Fruit fly (Drosophila melanogaster) whole organism, embryonic: ENCODE results near the gene CG1847.

Source experiments
- CG10209 ChIP-seq: fragments of 200-800 bp; sonication (Bioruptor generic); optimal IDR thresholded peaks from 3 replicates; lab custom pipeline; 2017; ENCODE audit warnings: missing biosample characterization, mild to moderate bottlenecking, missing genetic modification characterization, missing genetic modification reagents
- CG10274 ChIP-seq: fragments of 200-800 bp; sonication (Bioruptor generic); optimal IDR thresholded peaks from 3 replicates; lab custom pipeline; 2017; ENCODE audit warnings: missing biosample characterization, mild to moderate bottlenecking, missing genetic modification characterization
- CG11456 ChIP-seq: fragments of 200-800 bp; sonication (Bioruptor generic); IDR thresholded peaks from 3 replicates; pipeline ENCODE4 v1.3.6; 2022; ENCODE audit warnings: missing biosample characterization, missing genetic modification characterization
- CG12071 ChIP-seq: fragments of 200-800 bp; sonication (Bioruptor generic); optimal IDR thresholded peaks from 3 replicates; lab custom pipeline; 2018; ENCODE audit warnings: missing biosample characterization, mild to moderate bottlenecking, missing genetic modification characterization
- CG12391 ChIP-seq: fragments of 200-800 bp; sonication (Bioruptor generic); optimal IDR thresholded peaks from 3 replicates; lab custom pipeline; 2018; ENCODE audit warnings: missing biosample characterization, mild to moderate bottlenecking, missing genetic modification characterization, moderate library complexity
- CG14050 ChIP-seq: fragments of 200-800 bp; sonication (Bioruptor generic); IDR thresholded peaks from 3 replicates; pipeline ENCODE4 v1.3.6; 2022; ENCODE audit warnings: missing biosample characterization, missing genetic modification characterization
- CG15514 ChIP-seq: fragments of 200-800 bp; sonication (Bioruptor generic); optimal IDR thresholded peaks from 3 replicates; lab custom pipeline; 2017; ENCODE audit warnings: missing biosample characterization, missing genetic modification characterization, mild to moderate bottlenecking, moderate library complexity, missing genetic modification reagents
- CG1603 ChIP-seq: fragments of 200-800 bp; sonication (Bioruptor generic); optimal IDR thresholded peaks from 2 replicates; lab custom pipeline; 2019; ENCODE audit warnings: missing biosample characterization, mild to moderate bottlenecking, missing genetic modification characterization, moderate library complexity
- CG17361 ChIP-seq: fragments of 200-800 bp; sonication (Bioruptor generic); IDR thresholded peaks from 3 replicates; pipeline ENCODE4 v1.3.6; 2022; ENCODE audit warnings: missing biosample characterization, missing genetic modification characterization
- CG18619 ChIP-seq: fragments of 200-800 bp; sonication (Bioruptor generic); optimal IDR thresholded peaks from 3 replicates; lab custom pipeline; 2017; ENCODE audit warnings: missing biosample characterization, mild to moderate bottlenecking, missing genetic modification characterization
- CG3065 ChIP-seq: fragments of 200-800 bp; sonication (Bioruptor generic); optimal IDR thresholded peaks from 2 replicates; lab custom pipeline; 2016; ENCODE audit warnings: missing biosample characterization, missing genetic modification characterization
- CG3163 ChIP-seq: fragments of 200-800 bp; sonication (Bioruptor generic); optimal IDR thresholded peaks from 3 replicates; lab custom pipeline; 2016; ENCODE audit warnings: missing biosample characterization, missing genetic modification characterization
- CG3281 ChIP-seq: fragments of 200-800 bp; sonication (Bioruptor generic); optimal IDR thresholded peaks from 3 replicates; lab custom pipeline; 2017; ENCODE audit warnings: missing biosample characterization, mild to moderate bottlenecking, missing genetic modification characterization
- CG3726 ChIP-seq: fragments of 200-800 bp; sonication (Bioruptor generic); IDR thresholded peaks from 3 replicates; pipeline ENCODE4, ENCODE4 v1.3.6; 2022; ENCODE audit warnings: missing biosample characterization, missing genetic modification characterization
- CG3838 ChIP-seq: fragments of 200-800 bp; sonication (Bioruptor generic); optimal IDR thresholded peaks from 3 replicates; lab custom pipeline; 2016; ENCODE audit warnings: missing biosample characterization, missing genetic modification characterization
- CG3847 ChIP-seq: fragments of 200-800 bp; sonication (Bioruptor generic); IDR thresholded peaks from 2 replicates; pipeline ENCODE4 v1.3.6; 2022; ENCODE audit warnings: missing biosample characterization, missing genetic modification characterization
- CG3995 ChIP-seq: fragments of 200-800 bp; sonication (Bioruptor generic); optimal IDR thresholded peaks from 3 replicates; lab custom pipeline; 2016; ENCODE audit warnings: missing biosample characterization, missing genetic modification characterization
- CG5180 ChIP-seq: fragments of 200-800 bp; sonication (Bioruptor generic); optimal IDR thresholded peaks from 3 replicates; lab custom pipeline; 2017; ENCODE audit warnings: missing biosample characterization, missing genetic modification characterization, mild to moderate bottlenecking, moderate library complexity, missing genetic modification reagents
- CG6654 ChIP-seq: fragments of 200-800 bp; sonication (Bioruptor generic); optimal IDR thresholded peaks from 2 replicates; lab custom pipeline; 2017; ENCODE audit warnings: missing biosample characterization, mild to moderate bottlenecking, missing genetic modification characterization
- CG7271 ChIP-seq: fragments of 200-800 bp; sonication (Bioruptor generic); optimal IDR thresholded peaks from 2 replicates; lab custom pipeline; 2018; ENCODE audit warnings: missing biosample characterization, mild to moderate bottlenecking, missing genetic modification characterization, moderate library complexity
- CG7987 ChIP-seq: fragments of 200-800 bp; sonication (Bioruptor generic); optimal IDR thresholded peaks from 2 replicates; lab custom pipeline; 2018; ENCODE audit warnings: missing biosample characterization, mild to moderate bottlenecking, missing genetic modification characterization, moderate library complexity
- CG8359 ChIP-seq: fragments of 200-800 bp; sonication (Bioruptor generic); optimal IDR thresholded peaks from 2 replicates; lab custom pipeline; 2017; ENCODE audit warnings: missing biosample characterization, mild to moderate bottlenecking, missing genetic modification characterization, borderline replicate concordance
- CG9797 ChIP-seq: fragments of 200-800 bp; sonication (Bioruptor generic); optimal IDR thresholded peaks from 3 replicates; lab custom pipeline; 2018; ENCODE audit warnings: missing biosample characterization, mild to moderate bottlenecking, missing genetic modification characterization
- Dfd ChIP-seq, 2 experiments: fragments of >200 bp; optimal IDR thresholded peaks; 2 replicates each; lab custom pipeline; 2017; ENCODE audit warnings: missing biosample characterization in 2 of 2, missing genetic modification characterization in 2 of 2
- Ets97D ChIP-seq: fragments of 200-800 bp; sonication (Bioruptor generic); optimal IDR thresholded peaks from 3 replicates; lab custom pipeline; 2016; ENCODE audit warnings: missing biosample characterization, missing genetic modification characterization
- GATAe ChIP-seq: fragments of 200-800 bp; sonication (Bioruptor generic); conservative IDR thresholded peaks from 2 replicates; pipeline ENCODE4 v1.3.6; 2022; ENCODE audit warnings: missing biosample characterization, missing genetic modification characterization
- HLH4C ChIP-seq: fragments of 200-800 bp; sonication (Bioruptor generic); IDR thresholded peaks from 3 replicates; pipeline ENCODE4 v1.3.6; 2022; ENCODE audit warnings: missing biosample characterization, missing genetic modification characterization; ENCODE audit not compliant: partially characterized antibody
- HLH54F ChIP-seq: fragments of 200-800 bp; sonication (Bioruptor generic); optimal IDR thresholded peaks from 3 replicates; lab custom pipeline; 2016; ENCODE audit warnings: missing biosample characterization, missing genetic modification characterization
- HmgZ ChIP-seq: fragments of 200-800 bp; sonication (Bioruptor generic); optimal IDR thresholded peaks from 2 replicates; lab custom pipeline; 2018; ENCODE audit warnings: missing biosample characterization, mild to moderate bottlenecking, missing genetic modification characterization
- Hr39 ChIP-seq: fragments of >200 bp; optimal IDR thresholded peaks from 2 replicates; lab custom pipeline; 2017
- Hr51 ChIP-seq, 2 experiments: fragments of 200-800 bp; sonication (Bioruptor generic); optimal IDR thresholded peaks; 2 replicates in 1 of 2; 3 replicates in 1 of 2; lab custom pipeline; 2016 to 2018; ENCODE audit warnings: missing biosample characterization in 2 of 2, missing genetic modification characterization in 2 of 2, mild to moderate bottlenecking in 1 of 2, moderate library complexity in 1 of 2
- TFAM ChIP-seq: fragments of 200-800 bp; sonication (Bioruptor generic); optimal IDR thresholded peaks from 2 replicates; lab custom pipeline; 2017; ENCODE audit warnings: missing biosample characterization, missing genetic modification characterization, inconsistent platforms
- Usf ChIP-seq: fragments of 200-800 bp; sonication (Bioruptor generic); optimal IDR thresholded peaks from 2 replicates; lab custom pipeline; 2017; ENCODE audit warnings: missing genotype, missing biosample characterization, missing genetic modification characterization
- ab ChIP-seq: fragments of 200-800 bp; sonication (Bioruptor generic); optimal IDR thresholded peaks from 2 replicates; lab custom pipeline; 2016; ENCODE audit warnings: missing biosample characterization, missing genetic modification characterization
- abd-A ChIP-seq: fragments of 200-800 bp; sonication (Bioruptor generic); optimal IDR thresholded peaks from 3 replicates; lab custom pipeline; 2019; ENCODE audit warnings: missing biosample characterization, mild to moderate bottlenecking, missing genetic modification characterization, moderate library complexity
- ap ChIP-seq: fragments of 200-800 bp; sonication (Bioruptor generic); IDR thresholded peaks from 2 replicates; pipeline ENCODE4 v1.3.6; 2022; ENCODE audit warnings: missing biosample characterization, missing genetic modification characterization
- ash1 ChIP-seq: fragments of 200-800 bp; sonication (Bioruptor generic); optimal IDR thresholded peaks from 2 replicates; lab custom pipeline; 2018; ENCODE audit warnings: missing biosample characterization, mild to moderate bottlenecking, missing genetic modification characterization
- ato ChIP-seq: fragments of 200-800 bp; sonication (Bioruptor generic); IDR thresholded peaks from 2 replicates; pipeline ENCODE4 v1.3.6; 2022; ENCODE audit warnings: missing biosample characterization, missing genetic modification characterization; ENCODE audit not compliant: partially characterized antibody
- az2 ChIP-seq: fragments of 200-800 bp; sonication (Bioruptor generic); optimal IDR thresholded peaks from 3 replicates; lab custom pipeline; 2016; ENCODE audit warnings: missing biosample characterization, missing genetic modification characterization
- caup ChIP-seq: fragments of 200-800 bp; sonication (Bioruptor generic); optimal IDR thresholded peaks from 3 replicates; lab custom pipeline; 2017; ENCODE audit warnings: missing biosample characterization, mild to moderate bottlenecking, missing genetic modification characterization, moderate library complexity; ENCODE audit not compliant: severe bottlenecking
- cg ChIP-seq: fragments of 200-800 bp; sonication (Bioruptor generic); optimal IDR thresholded peaks from 3 replicates; lab custom pipeline; 2019; ENCODE audit warnings: missing biosample characterization, mild to moderate bottlenecking, missing genetic modification characterization, moderate library complexity
- chm ChIP-seq: fragments of 200-800 bp; sonication (Bioruptor generic); IDR thresholded peaks from 2 replicates; pipeline ENCODE4 v1.3.6; 2022; ENCODE audit warnings: missing biosample characterization, missing genetic modification characterization
- crc ChIP-seq: fragments of 200-800 bp; sonication (Bioruptor generic); optimal IDR thresholded peaks from 2 replicates; lab custom pipeline; 2016; ENCODE audit warnings: missing biosample characterization, missing genetic modification characterization
- jing ChIP-seq: fragments of 200-800 bp; sonication (Bioruptor generic); optimal IDR thresholded peaks from 2 replicates; lab custom pipeline; 2018; ENCODE audit warnings: missing biosample characterization, mild to moderate bottlenecking, missing genetic modification characterization
- mld ChIP-seq: fragments of 200-800 bp; sonication (Bioruptor generic); IDR thresholded peaks from 3 replicates; pipeline ENCODE4 v1.3.6; 2022; ENCODE audit warnings: missing biosample characterization, missing genetic modification characterization; ENCODE audit not compliant: partially characterized antibody
- pzg ChIP-seq: fragments of 200-800 bp; sonication (Bioruptor generic); optimal IDR thresholded peaks from 3 replicates; lab custom pipeline; 2018; ENCODE audit warnings: missing biosample characterization, mild to moderate bottlenecking, missing genetic modification characterization, moderate library complexity
- sr ChIP-seq: fragments of 200-800 bp; sonication (Bioruptor generic); IDR thresholded peaks from 3 replicates; pipeline ENCODE4 v1.3.6; 2022; ENCODE audit warnings: missing biosample characterization, missing genetic modification characterization
- stc ChIP-seq: fragments of 200-800 bp; sonication (Bioruptor generic); IDR thresholded peaks from 2 replicates; pipeline ENCODE4 v1.3.6; 2022; ENCODE audit warnings: missing biosample characterization, missing genetic modification characterization
- vfl ChIP-seq: fragments of 200-800 bp; sonication (Bioruptor generic); optimal IDR thresholded peaks from 2 replicates; lab custom pipeline; 2016; ENCODE audit warnings: missing biosample characterization, missing genetic modification characterization
- zf30C ChIP-seq: fragments of 200-800 bp; sonication (Bioruptor generic); optimal IDR thresholded peaks from 3 replicates; lab custom pipeline; 2018; ENCODE audit warnings: missing biosample characterization, mild to moderate bottlenecking, missing genetic modification characterization
- zfh2 ChIP-seq: fragments of 200-800 bp; sonication (Bioruptor generic); optimal IDR thresholded peaks from 2 replicates; lab custom pipeline; 2016; ENCODE audit warnings: missing biosample characterization, missing genetic modification characterization

The CG1847 gene

dm6 chrX:11886976-11887375, 18.0 kb downstream of the CG1847 start, which contains the start of the genes CG10353 and SelG (continued):
- peak in 1 of 2 experiments; percentile 57 for TF ChIP-seq Hr51 (GFP tag; optimal IDR thresholded peaks at IDR 0.05; lab: Kevin White, UChicago)
- peak; percentile 49; the same call in 1 of the 2 replicates for TF ChIP-seq chm
- no peak for TF ChIP-seq CG10274 (GFP tag; lab: Kevin White, UChicago)
- peak; percentile 93 for TF ChIP-seq pzg (GFP tag; lab: Kevin White, UChicago)
- no peak for TF ChIP-seq az2 (GFP tag; lab: Kevin White, UChicago)
- TF ChIP-seq CG1603 (tag; lab: Kevin White, UChicago), result peak; percentile 80
- peak; percentile 10 for TF ChIP-seq ash1
- TF ChIP-seq stc, result no peak
- peak; percentile 29 for TF ChIP-seq CG9797 (GFP tag; lab: Kevin White, UChicago)
- TF ChIP-seq zf30C (GFP tag; lab: Kevin White, UChicago), result no peak
- peak; percentile 77 for TF ChIP-seq CG15514
- TF ChIP-seq CG12071 (GFP tag; lab: Kevin White, UChicago), result no peak
- TF ChIP-seq CG8359, result no peak
- peak; percentile 32 for TF ChIP-seq caup (GFP tag; lab: Kevin White, UChicago)
- no peak for TF ChIP-seq CG5180 (GFP tag; lab: Kevin White, UChicago)
- TF ChIP-seq CG6654 (GFP tag; lab: Kevin White, UChicago), result no peak
- TF ChIP-seq CG3726 (GFP tag; lab: Robert Waterston, UW), result no peak
- TF ChIP-seq crc (GFP tag; lab: Kevin White, UChicago), result no peak
- TF ChIP-seq CG3281 (GFP tag; lab: Kevin White, UChicago), result peak; percentile 24
- TF ChIP-seq CG7271 (tag; lab: Kevin White, UChicago), result no peak
- TF ChIP-seq CG3838 (GFP tag; lab: Kevin White, UChicago), result no peak
- peak; percentile 80 for TF ChIP-seq ato (GFP tag; lab: Robert Waterston, UW)
- peak; percentile 54; the same call in 1 of the 3 replicates for TF ChIP-seq CG11456 (GFP tag; lab: Robert Waterston, UW)
- TF ChIP-seq cg (GFP tag; lab: Kevin White, UChicago), result no peak
- TF ChIP-seq HmgZ (tag; lab: Kevin White, UChicago), result peak; percentile 69
- no peak for TF ChIP-seq abd-A
- no peak for TF ChIP-seq CG14050 (GFP tag; lab: Robert Waterston, UW)
- no peak for TF ChIP-seq ap
- peak; percentile 40 for TF ChIP-seq CG12391 (tag; lab: Kevin White, UChicago)
- TF ChIP-seq CG10209 (GFP tag; lab: Kevin White, UChicago), result no peak
- no peak for TF ChIP-seq Usf (GFP tag; lab: Kevin White, UChicago)
- TF ChIP-seq CG17361, result no peak
- TF ChIP-seq CG3995, result peak; percentile 76
- peak; percentile 58 for TF ChIP-seq zfh2 (GFP tag; lab: Kevin White, UChicago)
- TF ChIP-seq vfl (GFP tag; lab: Kevin White, UChicago), result peak; percentile 49
- TF ChIP-seq GATAe (GFP tag; lab: Robert Waterston, UW), result no peak
- no peak for TF ChIP-seq CG3065 (GFP tag; lab: Kevin White, UChicago)
- no peak for TF ChIP-seq Hr39 (lab: Kevin White, UChicago)
- peak; percentile 65 for TF ChIP-seq Ets97D (GFP tag; lab: Kevin White, UChicago)
- peak; percentile 27 for TF ChIP-seq CG3163 (GFP tag; lab: Kevin White, UChicago)
- no peak for TF ChIP-seq CG18619 (GFP tag; lab: Kevin White, UChicago)
- no peak for TF ChIP-seq TFAM (GFP tag; lab: Kevin White, UChicago)
- TF ChIP-seq mld (GFP tag; lab: Robert Waterston, UW), result peak; percentile 45; the same call in 1 of the 3 replicates
- TF ChIP-seq jing (GFP tag; lab: Kevin White, UChicago), result no peak
- no peak for TF ChIP-seq ab (GFP tag; lab: Kevin White, UChicago)
- TF ChIP-seq CG3847, result peak; percentile 68
- TF ChIP-seq CG7987 (GFP tag; lab: Kevin White, UChicago), result peak; percentile 45
- no peak for TF ChIP-seq Dfd (GFP tag; optimal IDR thresholded peaks at IDR 0.05; lab: Kevin White, UChicago)
- no peak for TF ChIP-seq sr (GFP tag; lab: Robert Waterston, UW)
- TF ChIP-seq HLH4C (GFP tag; lab: Robert Waterston, UW), result peak; percentile 70
- TF ChIP-seq HLH54F, result peak; percentile 56
